Fruit fly (Drosophila melanogaster) whole organism, prepupa: ENCODE data around the gene GstD5.

ENCODE experiments used
- CG10669 ChIP-seq: fragments of 200-800 bp; sonication (Bioruptor generic); optimal IDR thresholded peaks from 3 replicates; lab custom pipeline; 2018; ENCODE audit warnings: missing biosample characterization, mild to moderate bottlenecking, missing genetic modification characterization, moderate library complexity
- CG32006 ChIP-seq: fragments of 200-800 bp; sonication (Bioruptor generic); optimal IDR thresholded peaks from 3 replicates; lab custom pipeline; 2017; ENCODE audit warnings: missing biosample characterization, mild to moderate bottlenecking, missing genetic modification characterization
- CG4318 ChIP-seq: fragments of 200-800 bp; sonication (Bioruptor generic); optimal IDR thresholded peaks from 3 replicates; lab custom pipeline; 2017; ENCODE audit warnings: missing biosample characterization, mild to moderate bottlenecking, missing genetic modification characterization
- esn ChIP-seq: fragments of 200-800 bp; sonication (Bioruptor generic); optimal IDR thresholded peaks from 2 replicates; lab custom pipeline; 2016; ENCODE audit warnings: missing biosample characterization, mild to moderate bottlenecking, missing genetic modification characterization, moderate library complexity
- fd59A ChIP-seq: fragments of 200-800 bp; sonication (Bioruptor generic); optimal IDR thresholded peaks from 2 replicates; lab custom pipeline; 2017; ENCODE audit warnings: missing biosample characterization, mild to moderate bottlenecking, missing genetic modification characterization, missing genetic modification reagents

DNA sequence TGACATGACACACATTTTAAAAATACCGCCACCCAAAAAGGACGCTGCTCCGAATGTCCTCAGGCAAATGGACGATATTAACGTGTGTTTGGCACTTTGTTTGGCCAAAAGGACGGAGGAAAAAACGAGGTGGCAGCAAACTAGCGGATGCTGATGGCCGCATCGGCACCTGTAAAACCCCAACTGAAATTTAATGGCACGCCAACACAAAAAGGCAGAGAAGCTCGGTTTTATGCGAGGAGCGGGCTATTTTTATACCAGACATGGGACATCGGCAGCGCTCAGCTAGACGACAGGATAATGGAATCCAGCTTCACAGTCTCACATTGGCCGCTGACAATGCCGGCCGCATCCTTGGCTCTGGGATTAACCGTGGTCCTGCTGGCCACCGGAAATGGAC is 10.4 kb downstream of the GstD5 start, which contains the start of gene Sol1:
- TF ChIP-seq CG4318 (GFP tag; lab: Kevin White, UChicago) = no peak
- TF ChIP-seq CG10669 (GFP tag; lab: Kevin White, UChicago) = no peak
- TF ChIP-seq esn (GFP tag; lab: Kevin White, UChicago) = no peak
- no peak for TF ChIP-seq CG32006 (GFP tag; lab: Kevin White, UChicago)
- no peak for TF ChIP-seq fd59A (GFP tag; lab: Kevin White, UChicago)
